Worm (Caenorhabditis elegans) whole organism, late embryonic: ENCODE results near the gene sri-65.

Source experiments
- fkh-10 ChIP-seq: fragments of 150-350 bp; optimal IDR thresholded peaks from 2 replicates; lab custom pipeline; 2014; ENCODE audit warnings: missing biosample characterization, missing genetic modification reagents, missing genetic modification characterization
- nhr-11 ChIP-seq: fragments of 150-350 bp; optimal IDR thresholded peaks from 2 replicates; lab custom pipeline; 2014; ENCODE audit warnings: missing biosample characterization, missing genetic modification characterization
- nhr-232 ChIP-seq: sonication (generic microtip); optimal IDR thresholded peaks from 2 replicates; lab custom pipeline; 2016; ENCODE audit warnings: missing genetic modification characterization, missing compliant biosample characterization
- pqm-1 ChIP-seq: sonication (generic microtip); optimal IDR thresholded peaks from 2 replicates; lab custom pipeline; 2016; ENCODE audit warnings: missing genetic modification characterization, missing compliant biosample characterization
- sox-4 ChIP-seq: sonication (generic microtip); optimal IDR thresholded peaks from 2 replicates; lab custom pipeline; 2017; ENCODE audit warnings: mild to moderate bottlenecking, missing genetic modification characterization, inconsistent platforms, missing compliant biosample characterization

DNA sequence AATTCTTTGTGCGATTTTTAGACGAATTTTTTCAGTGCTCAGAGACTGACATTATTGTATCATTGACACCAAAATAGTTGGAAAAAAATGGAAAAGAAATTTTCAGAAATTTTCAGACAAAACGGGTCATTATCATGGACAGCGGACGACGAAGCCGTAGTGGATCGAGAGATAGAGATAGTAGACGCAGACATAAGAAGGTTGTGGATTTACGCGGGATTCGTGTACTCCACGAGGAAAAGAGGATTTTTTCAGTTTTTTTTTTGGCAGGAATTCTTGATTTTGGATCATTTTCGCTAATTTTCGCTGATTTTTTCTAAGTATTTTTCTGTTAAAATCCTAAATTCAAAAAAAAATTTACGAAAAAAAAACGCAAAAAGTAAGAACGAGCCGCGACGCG lies 20.6 kb downstream of the sri-65 start, which contains the start of gene W08G11.3:
- TF ChIP-seq nhr-232 (tag; lab: Kevin White, UChicago) = no peak
- no peak for TF ChIP-seq pqm-1 (tag; lab: Kevin White, UChicago)
- TF ChIP-seq sox-4 (tag; lab: Kevin White, UChicago) = no peak
- TF ChIP-seq fkh-10 = no peak
- no peak for TF ChIP-seq nhr-11 (tag; lab: Kevin White, UChicago)
